Fruit fly (Drosophila melanogaster): ENCODE results near the gene Pdp1.

Gene Pdp1

dm6 chr3L:7911765-7912556 is 44.8 kb upstream of the Pdp1 start, which contains the start of the genes pbl and CG8281 (continued):
- no peak for TF ChIP-seq Hr83 (GFP tag; optimal IDR thresholded peaks at IDR 0.05; ENCODE audit: poor library complexity, severe bottlenecking)

- TF ChIP-seq sage (GFP tag; optimal IDR thresholded peaks at IDR 0.05): no peak
- TF ChIP-seq tai (GFP tag; optimal IDR thresholded peaks at IDR 0.05): no peak
- peak; percentile 2 for TF ChIP-seq br (GFP tag; optimal IDR thresholded peaks at IDR 0.05)
- TF ChIP-seq OdsH (GFP tag; optimal IDR thresholded peaks at IDR 0.05): no peak
- TF ChIP-seq CG32264 (GFP tag; optimal IDR thresholded peaks at IDR 0.05): no peak
- TF ChIP-seq N (GFP tag; optimal IDR thresholded peaks at IDR 0.05): no peak
- no peak for TF ChIP-seq Mio (GFP tag; optimal IDR thresholded peaks at IDR 0.05)
- TF ChIP-seq dl (GFP tag; optimal IDR thresholded peaks at IDR 0.05; ENCODE audit: insufficient read depth in 1 of 2, partially characterized antibody in 2 of 2): no peak
- TF ChIP-seq dsf (GFP tag; optimal IDR thresholded peaks at IDR 0.05; ENCODE audit: borderline replicate concordance): no peak
- no peak for TF ChIP-seq woc (GFP tag; optimal IDR thresholded peaks at IDR 0.05)
- no peak for TF ChIP-seq Hr78 (GFP tag; optimal IDR thresholded peaks at IDR 0.05)
- TF ChIP-seq psq (GFP tag; optimal IDR thresholded peaks at IDR 0.05): peak; percentile 19
- TF ChIP-seq ey (GFP tag; optimal IDR thresholded peaks at IDR 0.05): no peak
- no peak for TF ChIP-seq jim (GFP tag; optimal IDR thresholded peaks at IDR 0.05)
- TF ChIP-seq GATAd (GFP tag; optimal IDR thresholded peaks at IDR 0.05): no peak
- no peak for TF ChIP-seq Rel (GFP tag; optimal IDR thresholded peaks at IDR 0.05)
- no peak for TF ChIP-seq Rel (tag; optimal IDR thresholded peaks at IDR 0.05)
- no peak for TF ChIP-seq CrebA (GFP tag; optimal IDR thresholded peaks at IDR 0.05; ENCODE audit: borderline replicate concordance)
- TF ChIP-seq pan (optimal IDR thresholded peaks at IDR 0.05): no peak
- TF ChIP-seq Dfd (GFP tag; optimal IDR thresholded peaks at IDR 0.05): no peak
- TF ChIP-seq rgr (GFP tag; optimal IDR thresholded peaks at IDR 0.05): no peak
- TF ChIP-seq Abd-B (GFP tag; optimal IDR thresholded peaks at IDR 0.05): no peak
- no peak for TF ChIP-seq Vsx2 (GFP tag; optimal IDR thresholded peaks at IDR 0.05; ENCODE audit: partially characterized antibody)
- TF ChIP-seq Hr83 (GFP tag; optimal IDR thresholded peaks at IDR 0.05; ENCODE audit: poor library complexity, severe bottlenecking): no peak
- TF ChIP-seq sv (GFP tag; optimal IDR thresholded peaks at IDR 0.05): no peak
- TF ChIP-seq fru (GFP tag; optimal IDR thresholded peaks at IDR 0.05): no peak
- no peak for TF ChIP-seq dmrt93B (GFP tag; optimal IDR thresholded peaks at IDR 0.05)
- TF ChIP-seq Myc (optimal IDR thresholded peaks at IDR 0.05): no peak
- peak in 1 of 2 experiments; percentile 22 for TF ChIP-seq foxo (GFP tag; optimal IDR thresholded peaks at IDR 0.05)
- TF ChIP-seq Hnf4 (GFP tag; optimal IDR thresholded peaks at IDR 0.05): no peak
- peak; percentile 0 for TF ChIP-seq HLH106 (tag; optimal IDR thresholded peaks at IDR 0.05)
- TF ChIP-seq Jra (GFP tag; optimal IDR thresholded peaks at IDR 0.05): no peak
- TF ChIP-seq usp (GFP tag; optimal IDR thresholded peaks at IDR 0.05): no peak
- TF ChIP-seq Sp1 (GFP tag; optimal IDR thresholded peaks at IDR 0.05): no peak
- no peak for TF ChIP-seq lola (GFP tag; optimal IDR thresholded peaks at IDR 0.05)
- TF ChIP-seq Dif (GFP tag; optimal IDR thresholded peaks at IDR 0.05; ENCODE audit: partially characterized antibody): no peak
- no peak for TF ChIP-seq CG9705 (GFP tag; optimal IDR thresholded peaks at IDR 0.05)
Measured at dm6 chr3L:7910916-7911467, 43.8 kb upstream of the Pdp1 start.

- TF ChIP-seq jim (GFP tag; optimal IDR thresholded peaks at IDR 0.05) (no peak), Hnf4 (GFP tag; optimal IDR thresholded peaks at IDR 0.05) (no peak), Rel (GFP tag; optimal IDR thresholded peaks at IDR 0.05) (no peak), Rel (tag; optimal IDR thresholded peaks at IDR 0.05) (no peak), woc (GFP tag; optimal IDR thresholded peaks at IDR 0.05) (no peak), foxo (GFP tag; optimal IDR thresholded peaks at IDR 0.05) (no peak), Hr78 (GFP tag; optimal IDR thresholded peaks at IDR 0.05) (no peak), HLH106 (tag; optimal IDR thresholded peaks at IDR 0.05) (no peak), Dfd (GFP tag; optimal IDR thresholded peaks at IDR 0.05) (no peak), sage (GFP tag; optimal IDR thresholded peaks at IDR 0.05) (no peak), Mio (GFP tag; optimal IDR thresholded peaks at IDR 0.05) (no peak), Vsx2 (GFP tag; optimal IDR thresholded peaks at IDR 0.05; ENCODE audit: partially characterized antibody) (no peak), N (GFP tag; optimal IDR thresholded peaks at IDR 0.05) (no peak)
Measured at dm6 chr3L:7909695-7910463, 42.7 kb upstream of the Pdp1 start.

Data from whole organism, wandering third instar larva.